Worm (Caenorhabditis elegans) whole organism, L4 larva: ENCODE results near the gene odd-1.
A peak's percentile ranks its signal among the peaks of the same experiment; 100 is the strongest.

Experiments
- F10B5.3 ChIP-seq: sonication (generic microtip); optimal IDR thresholded peaks from 2 replicates; lab custom pipeline; 2016; ENCODE audit warnings: mild to moderate bottlenecking, missing genetic modification characterization, missing compliant biosample characterization
- F44E2.7 ChIP-seq: fragments of 200-800 bp; sonication (Bioruptor generic); IDR thresholded peaks from 2 replicates; pipeline ENCODE4 v2.1.2; 2022; ENCODE audit warnings: missing genetic modification characterization, missing compliant biosample characterization
- R02D3.7 ChIP-seq: fragments of 150-350 bp; sonication (generic microtip); optimal IDR thresholded peaks from 3 replicates; lab custom pipeline; 2014; ENCODE audit warnings: missing biosample characterization, missing genetic modification characterization
- T26A8.4 ChIP-seq: fragments of 200-800 bp; sonication (Bioruptor generic); IDR thresholded peaks from 2 replicates; pipeline ENCODE4 v1.3.6; 2022; ENCODE audit warnings: missing genetic modification characterization, missing compliant biosample characterization
- Y5F2A.4 ChIP-seq: fragments of 200-800 bp; sonication (Bioruptor generic); optimal IDR thresholded peaks from 2 replicates; lab custom pipeline; 2018; ENCODE audit warnings: mild to moderate bottlenecking, missing genetic modification characterization, missing compliant biosample characterization
- Y75B8A.6 ChIP-seq: fragments of 200-800 bp; sonication (Bioruptor generic); IDR thresholded peaks from 2 replicates; pipeline ENCODE4 v1.3.6; 2022; ENCODE audit warnings: missing genetic modification reagents, missing genetic modification characterization, missing compliant biosample characterization
- ZK337.2 ChIP-seq: fragments of 200-800 bp; sonication (Bioruptor generic); IDR thresholded peaks from 2 replicates; pipeline ENCODE4 v1.3.6; 2022; ENCODE audit warnings: missing genetic modification reagents, missing genetic modification characterization, missing compliant biosample characterization
- ZK546.5 ChIP-seq, 2 experiments: sonication (generic microtip); optimal IDR thresholded peaks; 2 replicates each; lab custom pipeline; 2017; ENCODE audit warnings: missing biosample characterization in 2 of 2, missing genetic modification characterization in 2 of 2
- aha-1 ChIP-seq: fragments of 150-350 bp; peaks from one replicate; lab custom pipeline; 2014; ENCODE audit warnings: missing biosample characterization, missing genetic modification characterization
- ama-1 ChIP-seq: fragments of 150-350 bp; optimal IDR thresholded peaks from 2 replicates; lab custom pipeline; 2014; ENCODE audit warnings: inconsistent platforms, mixed read lengths
- arid-1 ChIP-seq: fragments of 200-800 bp; sonication (Bioruptor generic); conservative IDR thresholded peaks from 2 replicates; pipeline ENCODE4 v1.3.6; 2022; ENCODE audit warnings: missing genetic modification reagents, missing genetic modification characterization, missing compliant biosample characterization
- attf-4 ChIP-seq: sonication (generic microtip); optimal IDR thresholded peaks from 3 replicates; lab custom pipeline; 2017; ENCODE audit warnings: missing biosample characterization, missing genetic modification characterization
- cey-2 ChIP-seq: sonication (generic microtip); optimal IDR thresholded peaks from 3 replicates; lab custom pipeline; 2017; ENCODE audit warnings: missing genetic modification characterization, mild to moderate bottlenecking, missing compliant biosample characterization, antibody characterized with exemption, borderline replicate concordance; ENCODE audit not compliant: insufficient read depth
- ctbp-1 ChIP-seq: fragments of 200-800 bp; sonication (Bioruptor generic); IDR thresholded peaks from 2 replicates; pipeline ENCODE4 v1.3.6; 2022; ENCODE audit warnings: missing genetic modification reagents, missing genetic modification characterization, missing compliant biosample characterization
- dmd-6 ChIP-seq: fragments of 200-800 bp; sonication (Bioruptor generic); IDR thresholded peaks from 2 replicates; pipeline ENCODE4 v1.3.6; 2022; ENCODE audit warnings: missing genetic modification reagents, missing genetic modification characterization, missing compliant biosample characterization
- dve-1 ChIP-seq: sonication (generic microtip); optimal IDR thresholded peaks from 2 replicates; lab custom pipeline; 2017; ENCODE audit warnings: antibody characterized with exemption, mild to moderate bottlenecking, missing genetic modification characterization, missing compliant biosample characterization; ENCODE audit not compliant: insufficient read depth
- egl-27 ChIP-seq: sonication (generic microtip); optimal IDR thresholded peaks from 3 replicates; lab custom pipeline; 2017; ENCODE audit warnings: missing biosample characterization, missing genetic modification reagents, missing genetic modification characterization
- egl-43 ChIP-seq: fragments of 200-800 bp; sonication (Bioruptor generic); IDR thresholded peaks from 2 replicates; pipeline ENCODE4 v1.3.6; 2022; ENCODE audit warnings: missing genetic modification reagents, missing genetic modification characterization, missing compliant biosample characterization
- fkh-10 ChIP-seq: fragments of 150-350 bp; optimal IDR thresholded peaks from 2 replicates; lab custom pipeline; 2014; ENCODE audit warnings: missing biosample characterization, missing genetic modification reagents, missing genetic modification characterization
- fos-1 ChIP-seq: fragments of 150-350 bp; optimal IDR thresholded peaks from 2 replicates; lab custom pipeline; 2014; ENCODE audit warnings: missing biosample characterization, missing genetic modification characterization
- gei-8 ChIP-seq: fragments of 200-800 bp; sonication (Bioruptor generic); optimal IDR thresholded peaks from 2 replicates; lab custom pipeline; 2018; ENCODE audit warnings: mild to moderate bottlenecking, missing genetic modification characterization, missing compliant biosample characterization
- hlh-11 ChIP-seq: fragments of 200-800 bp; sonication (Bioruptor generic); optimal IDR thresholded peaks from 2 replicates; lab custom pipeline; 2018; ENCODE audit warnings: mild to moderate bottlenecking, missing genetic modification characterization, missing compliant biosample characterization
- hlh-30 ChIP-seq: sonication (generic microtip); optimal IDR thresholded peaks from 2 replicates; lab custom pipeline; 2017; ENCODE audit warnings: antibody characterized with exemption, mild to moderate bottlenecking, missing genetic modification characterization, missing compliant biosample characterization; ENCODE audit not compliant: insufficient read depth
- hmg-1.1 ChIP-seq: fragments of 200-800 bp; sonication (Bioruptor generic); IDR thresholded peaks from 2 replicates; pipeline ENCODE4 v1.3.6; 2022; ENCODE audit warnings: missing genetic modification reagents, missing genetic modification characterization, missing compliant biosample characterization
- lim-7 ChIP-seq: fragments of 200-800 bp; sonication (Bioruptor generic); IDR thresholded peaks from 2 replicates; pipeline ENCODE4 v1.3.6; 2022; ENCODE audit warnings: missing genetic modification characterization, missing compliant biosample characterization
- lin-15B ChIP-seq: fragments of 150-350 bp; sonication (generic microtip); optimal IDR thresholded peaks from 3 replicates; lab custom pipeline; 2014; ENCODE audit warnings: missing biosample characterization, missing genetic modification characterization
- lin-38 ChIP-seq: fragments of 200-800 bp; sonication (Bioruptor generic); IDR thresholded peaks from 2 replicates; pipeline ENCODE4 v1.3.6; 2022; ENCODE audit warnings: missing genetic modification reagents, missing genetic modification characterization, missing compliant biosample characterization
- lsy-2 ChIP-seq, 2 experiments: fragments of 150-350 bp in 1 of 2; sonication (generic microtip) in 1 of 2; optimal IDR thresholded peaks; 2 replicates each; lab custom pipeline; 2014 to 2017; ENCODE audit warnings: missing biosample characterization in 2 of 2, missing genetic modification characterization in 2 of 2
- mes-2 ChIP-seq: sonication (generic microtip); optimal IDR thresholded peaks from 2 replicates; lab custom pipeline; 2016; ENCODE audit warnings: missing genotype, mild to moderate bottlenecking, missing genetic modification characterization, missing compliant biosample characterization; ENCODE audit not compliant: poor library complexity, severe bottlenecking
- nhr-102 ChIP-seq: sonication (generic microtip); optimal IDR thresholded peaks from 2 replicates; lab custom pipeline; 2016; ENCODE audit warnings: mild to moderate bottlenecking, missing genetic modification characterization, moderate library complexity, missing compliant biosample characterization
- nhr-11 ChIP-seq: fragments of 150-350 bp; optimal IDR thresholded peaks from 2 replicates; lab custom pipeline; 2014; ENCODE audit warnings: missing biosample characterization, missing genetic modification characterization
- nhr-111 ChIP-seq: fragments of 200-800 bp; sonication (Bioruptor generic); optimal IDR thresholded peaks from 2 replicates; lab custom pipeline; 2018; ENCODE audit warnings: mild to moderate bottlenecking, missing genetic modification characterization, missing compliant biosample characterization
- nhr-25 ChIP-seq: sonication (generic microtip); optimal IDR thresholded peaks from 2 replicates; lab custom pipeline; 2017; ENCODE audit warnings: missing genetic modification characterization, mild to moderate bottlenecking, missing compliant biosample characterization, antibody characterized with exemption, moderate library complexity, borderline replicate concordance; ENCODE audit not compliant: insufficient read depth
- nhr-28 ChIP-seq: fragments of 150-350 bp; optimal IDR thresholded peaks from 2 replicates; lab custom pipeline; 2014; ENCODE audit warnings: missing biosample characterization, missing genetic modification characterization
- nhr-41 ChIP-seq: fragments of 200-800 bp; sonication (Bioruptor generic); IDR thresholded peaks from 2 replicates; pipeline ENCODE4 v1.3.6; 2022; ENCODE audit warnings: missing genetic modification reagents, missing genetic modification characterization, missing compliant biosample characterization
- nhr-48 ChIP-seq: sonication (generic microtip); optimal IDR thresholded peaks from 2 replicates; lab custom pipeline; 2016; ENCODE audit warnings: mild to moderate bottlenecking, missing genetic modification characterization, missing compliant biosample characterization
- nhr-76 ChIP-seq: fragments of 150-350 bp; optimal IDR thresholded peaks from 2 replicates; lab custom pipeline; 2014; ENCODE audit warnings: missing biosample characterization, missing genetic modification characterization
- pqm-1 ChIP-seq: sonication (generic microtip); optimal IDR thresholded peaks from 2 replicates; lab custom pipeline; 2017; ENCODE audit warnings: missing biosample characterization, missing genetic modification characterization
- saeg-2 ChIP-seq: fragments of 200-800 bp; sonication (Bioruptor generic); IDR thresholded peaks from 2 replicates; pipeline ENCODE4 v1.3.6; 2022; ENCODE audit warnings: missing genetic modification reagents, missing genetic modification characterization, missing compliant biosample characterization
- set-16 ChIP-seq: fragments of 200-800 bp; sonication (Bioruptor generic); IDR thresholded peaks from 2 replicates; pipeline ENCODE4 v1.3.6; 2022; ENCODE audit warnings: missing genetic modification reagents, missing genetic modification characterization, missing compliant biosample characterization
- snpc-4 ChIP-seq: fragments of 150-350 bp; optimal IDR thresholded peaks from 2 replicates; lab custom pipeline; 2014; ENCODE audit warnings: missing biosample characterization, missing genetic modification characterization
- spr-1 ChIP-seq: sonication (generic microtip); optimal IDR thresholded peaks from 2 replicates; lab custom pipeline; 2016; ENCODE audit warnings: mild to moderate bottlenecking, missing genetic modification characterization, missing compliant biosample characterization
- spr-3 ChIP-seq: fragments of 200-800 bp; sonication (Bioruptor generic); optimal IDR thresholded peaks from 2 replicates; lab custom pipeline; 2018; ENCODE audit warnings: mild to moderate bottlenecking, missing genetic modification characterization, missing compliant biosample characterization
- tag-97 ChIP-seq: fragments of 200-800 bp; sonication (Bioruptor generic); IDR thresholded peaks from 2 replicates; pipeline ENCODE4 v1.3.6; 2022; ENCODE audit warnings: missing genetic modification characterization, missing compliant biosample characterization
- unc-62 ChIP-seq, 3 experiments: fragments of 150-350 bp in 1 of 3; sonication (generic microtip); optimal IDR thresholded peaks in 2 of 3; peaks in 1 of 3; 1 replicate in 1 of 3; 2 replicates in 2 of 3; lab custom pipeline; 2014 to 2017; ENCODE audit warnings: missing biosample characterization in 3 of 3, missing genetic modification characterization in 3 of 3, missing genetic modification reagents in 3 of 3, missing genotype in 1 of 3
- zfp-2 ChIP-seq: sonication (generic microtip); optimal IDR thresholded peaks from 2 replicates; lab custom pipeline; 2016; ENCODE audit warnings: mild to moderate bottlenecking, missing genetic modification characterization, missing compliant biosample characterization
- zfp-3 ChIP-seq: fragments of 200-800 bp; sonication (Bioruptor generic); conservative IDR thresholded peaks from 2 replicates; pipeline ENCODE4 v1.3.6; 2022; ENCODE audit warnings: missing genetic modification reagents, missing genetic modification characterization, missing compliant biosample characterization
- zip-11 ChIP-seq: fragments of 200-800 bp; sonication (Bioruptor generic); IDR thresholded peaks from 2 replicates; pipeline ENCODE4 v1.3.6; 2022; ENCODE audit warnings: missing genetic modification characterization, missing compliant biosample characterization
- zip-2 ChIP-seq: fragments of 150-350 bp; optimal IDR thresholded peaks from 2 replicates; lab custom pipeline; 2014; ENCODE audit warnings: missing biosample characterization, missing genetic modification characterization
- ztf-11 ChIP-seq: fragments of 150-350 bp; optimal IDR thresholded peaks from 2 replicates; lab custom pipeline; 2014; ENCODE audit warnings: missing biosample characterization, missing genetic modification characterization
- ztf-7 ChIP-seq: fragments of 150-350 bp; optimal IDR thresholded peaks from 2 replicates; lab custom pipeline; 2014; ENCODE audit warnings: missing biosample characterization, missing genetic modification characterization

Gene odd-1

DNA sequence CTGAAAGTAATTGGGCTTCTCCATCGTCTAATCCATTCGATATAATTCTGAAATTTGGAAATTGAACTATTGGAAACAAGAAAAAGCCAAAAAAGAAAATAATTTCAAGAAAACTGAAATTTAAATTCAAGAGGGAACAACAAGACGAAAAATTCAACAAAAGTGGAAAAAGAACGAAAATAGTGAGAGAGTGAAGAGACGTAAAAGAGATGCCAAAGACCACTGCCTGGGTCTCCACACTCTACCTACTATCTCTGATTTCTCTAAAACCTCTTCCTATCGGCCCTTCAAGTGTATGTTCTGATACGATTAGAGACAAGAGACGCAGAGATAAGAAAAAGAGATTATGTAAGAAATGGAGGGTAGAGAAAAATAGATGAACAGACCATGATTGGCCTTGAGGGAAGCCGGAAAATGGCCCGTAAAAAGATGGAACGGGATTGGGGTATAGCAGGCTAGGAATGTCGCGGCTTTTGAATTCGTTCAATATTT lies 45.7 kb downstream of the odd-1 start, which contains the start of gene ogt-1:
Gene ogt-1 (minus strand): TSS at position 51 of the 492 bp plus-strand sequence.
- TF ChIP-seq dmd-6 (GFP tag; lab: Robert Waterston, UW) (peak; percentile 79), hlh-30 (tag; lab: Kevin White, UChicago) (peak; percentile 88), attf-4 (no peak), nhr-11 (peak; percentile 47), Y5F2A.4 (GFP tag; lab: Kevin White, UChicago) (no peak), snpc-4 (tag; lab: Kevin White, UChicago) (no peak), zfp-3 (GFP tag; lab: Robert Waterston, UW) (no peak), aha-1 (tag; lab: Kevin White, UChicago) (peak; percentile 72), dve-1 (tag; lab: Kevin White, UChicago) (peak; percentile 89), zip-11 (GFP tag; lab: Robert Waterston, UW) (no peak), nhr-111 (GFP tag; lab: Kevin White, UChicago) (no peak), ama-1 (lab: Kevin White, UChicago) (no peak), hmg-1.1 (GFP tag; lab: Robert Waterston, UW) (peak; percentile 82), mes-2 (peak; percentile 81), nhr-76 (tag; lab: Kevin White, UChicago) (peak; percentile 25), nhr-102 (tag; lab: Kevin White, UChicago) (peak; percentile 34), unc-62 (GFP tag; optimal IDR thresholded peaks at IDR 0.05 in 1 of 2; lab: Kevin White, UChicago) (peak in 1 of 2 experiments; percentile 99), unc-62 (tag; optimal IDR thresholded peaks at IDR 0.05; lab: Kevin White, UChicago) (no peak), ztf-7 (tag; lab: Kevin White, UChicago) (no peak), lin-15B (tag; lab: Kevin White, UChicago) (no peak), cey-2 (tag; lab: Kevin White, UChicago) (peak; percentile 43), arid-1 (peak; percentile 57), lim-7 (GFP tag; lab: Robert Waterston, UW) (no peak), saeg-2 (GFP tag; lab: Robert Waterston, UW) (0 out of 2 replicates have a peak, but pooled peaks have one; percentile 37), zip-2 (tag; lab: Kevin White, UChicago) (no peak), Y75B8A.6 (no peak), gei-8 (GFP tag; lab: Kevin White, UChicago) (no peak), ctbp-1 (GFP tag; lab: Robert Waterston, UW) (peak; percentile 84), egl-27 (tag; lab: Kevin White, UChicago) (no peak), F44E2.7 (GFP tag; lab: Robert Waterston, UW) (no peak), spr-1 (tag; lab: Kevin White, UChicago) (peak; percentile 33), nhr-48 (tag; lab: Kevin White, UChicago) (peak; percentile 75), T26A8.4 (GFP tag; lab: Robert Waterston, UW) (peak; percentile 80), ZK546.5 (tag; optimal IDR thresholded peaks at IDR 0.05; lab: Kevin White, UChicago) (no peak), nhr-41 (no peak), spr-3 (peak; percentile 24), ztf-11 (tag; lab: Kevin White, UChicago) (no peak), pqm-1 (tag; lab: Kevin White, UChicago) (no peak), fkh-10 (GFP tag; lab: Kevin White, UChicago) (no peak), hlh-11 (peak; percentile 89), nhr-28 (tag; lab: Kevin White, UChicago) (peak; percentile 65), egl-43 (no peak), F10B5.3 (peak; percentile 32), nhr-25 (tag; lab: Kevin White, UChicago) (peak; percentile 35), set-16 (GFP tag; lab: Robert Waterston, UW) (no peak), fos-1 (no peak), zfp-2 (tag; lab: Kevin White, UChicago) (no peak), lsy-2 (tag; optimal IDR thresholded peaks at IDR 0.05; lab: Kevin White, UChicago) (peak; percentile 75 to 92), tag-97 (GFP tag; lab: Robert Waterston, UW) (no peak), lin-38 (GFP tag; lab: Robert Waterston, UW) (peak; percentile 64), R02D3.7 (tag; lab: Kevin White, UChicago) (no peak), ZK337.2 (GFP tag; lab: Robert Waterston, UW) (no peak)
